Worm (Caenorhabditis elegans) whole organism, early embryonic: ENCODE measurements around the gene swsn-7.

Experiments used
- F13C5.2 ChIP-seq: sonication (generic microtip); optimal IDR thresholded peaks from 2 replicates; lab custom pipeline; 2017; ENCODE audit warnings: mild to moderate bottlenecking, missing genetic modification characterization, inconsistent platforms, missing compliant biosample characterization
- aly-1 ChIP-seq: sonication (generic microtip); optimal IDR thresholded peaks from 2 replicates; lab custom pipeline; 2016; ENCODE audit warnings: missing genetic modification characterization, missing compliant biosample characterization
- ama-1 ChIP-seq: fragments of 150-350 bp; optimal IDR thresholded peaks from 2 replicates; lab custom pipeline; 2014
- ceh-13 ChIP-seq: fragments of 200-800 bp; sonication (Bioruptor generic); optimal IDR thresholded peaks from 2 replicates; lab custom pipeline; 2018; ENCODE audit warnings: mild to moderate bottlenecking, missing genetic modification characterization, missing compliant biosample characterization
- ets-7 ChIP-seq: sonication (generic microtip); optimal IDR thresholded peaks from 2 replicates; lab custom pipeline; 2016; ENCODE audit warnings: missing genotype, missing genetic modification characterization, missing compliant biosample characterization
- flt-1 ChIP-seq: fragments of 200-800 bp; sonication (Bioruptor generic); IDR thresholded peaks from 2 replicates; pipeline ENCODE4 v1.3.6; 2022; ENCODE audit warnings: missing genetic modification characterization, missing compliant biosample characterization
- hmg-4 ChIP-seq: fragments of 200-800 bp; sonication (Bioruptor generic); optimal IDR thresholded peaks from 2 replicates; lab custom pipeline; 2018; ENCODE audit warnings: mild to moderate bottlenecking, missing genetic modification characterization, missing compliant biosample characterization
- hnd-1 ChIP-seq: sonication (generic microtip); optimal IDR thresholded peaks from 2 replicates; lab custom pipeline; 2016; ENCODE audit warnings: missing genetic modification characterization, missing compliant biosample characterization
- pes-1 ChIP-seq: fragments of 200-800 bp; sonication (Bioruptor generic); IDR thresholded peaks from 2 replicates; pipeline ENCODE4 v1.3.6; 2022; ENCODE audit warnings: missing genetic modification reagents, missing genetic modification characterization, missing compliant biosample characterization
- scrt-1 ChIP-seq: fragments of 200-800 bp; sonication (Bioruptor generic); IDR thresholded peaks from 2 replicates; pipeline ENCODE4 v1.3.6; 2022; ENCODE audit warnings: missing genetic modification characterization, missing compliant biosample characterization
- sea-1 ChIP-seq: fragments of 200-800 bp; sonication (Bioruptor generic); conservative IDR thresholded peaks from 2 replicates; pipeline ENCODE4 v1.3.6; 2022; ENCODE audit warnings: missing genetic modification characterization, missing compliant biosample characterization
- tbx-11 ChIP-seq: fragments of 200-800 bp; sonication (Bioruptor generic); IDR thresholded peaks from 2 replicates; pipeline ENCODE4 v1.3.6; 2022; ENCODE audit warnings: missing genetic modification characterization, missing compliant biosample characterization
- tra-4 ChIP-seq: sonication (generic microtip); optimal IDR thresholded peaks from 2 replicates; lab custom pipeline; 2017; ENCODE audit warnings: missing genetic modification characterization, missing compliant biosample characterization

ce11 chrII:8032657-8033056 lies 5.1 kb upstream of the swsn-7 start, which contains the start of gene nrf-6:
- no peak for TF ChIP-seq hmg-4 (GFP tag; lab: Kevin White, UChicago)
- TF ChIP-seq ama-1 (lab: Kevin White, UChicago): no peak
- TF ChIP-seq flt-1 (GFP tag; lab: Robert Waterston, UW): no peak
- no peak for TF ChIP-seq sea-1 (GFP tag; lab: Robert Waterston, UW)
- TF ChIP-seq hnd-1: no peak
- TF ChIP-seq tbx-11 (GFP tag; lab: Robert Waterston, UW): no peak
- TF ChIP-seq pes-1 (GFP tag; lab: Robert Waterston, UW): no peak
- no peak for TF ChIP-seq scrt-1 (GFP tag; lab: Robert Waterston, UW)
- no peak for TF ChIP-seq tra-4
- TF ChIP-seq ceh-13 (GFP tag; lab: Kevin White, UChicago): no peak
- no peak for TF ChIP-seq aly-1 (tag; lab: Kevin White, UChicago)
- TF ChIP-seq F13C5.2 (tag; lab: Kevin White, UChicago): no peak
- no peak for TF ChIP-seq ets-7 (tag; lab: Kevin White, UChicago)
